Fruit fly (Drosophila melanogaster) whole organism, embryonic: Measurements from ENCODE around the gene CG11811.

Experiments used
- Adf1 ChIP-seq: fragments of 200-800 bp; sonication (Bioruptor generic); IDR thresholded peaks from 2 replicates; pipeline ENCODE4 v1.3.6; 2022; ENCODE audit warnings: missing biosample characterization, missing genetic modification characterization
- CG10209 ChIP-seq: fragments of 200-800 bp; sonication (Bioruptor generic); optimal IDR thresholded peaks from 3 replicates; lab custom pipeline; 2017; ENCODE audit warnings: missing biosample characterization, mild to moderate bottlenecking, missing genetic modification characterization, missing genetic modification reagents
- CG10267 ChIP-seq: fragments of 200-800 bp; sonication (Bioruptor generic); optimal IDR thresholded peaks from 2 replicates; lab custom pipeline; 2018; ENCODE audit warnings: missing biosample characterization, mild to moderate bottlenecking, missing genetic modification characterization, moderate library complexity
- CG11247 ChIP-seq: fragments of 200-800 bp; sonication (Bioruptor generic); IDR thresholded peaks from 2 replicates; pipeline ENCODE4 v1.3.6; 2022; ENCODE audit warnings: missing biosample characterization, missing genetic modification characterization
- CG11398 ChIP-seq: fragments of 200-800 bp; sonication (Bioruptor generic); optimal IDR thresholded peaks from 2 replicates; lab custom pipeline; 2016; ENCODE audit warnings: missing biosample characterization, missing genetic modification characterization
- CG13424 ChIP-seq: fragments of 200-800 bp; sonication (Bioruptor generic); optimal IDR thresholded peaks from 2 replicates; lab custom pipeline; 2019; ENCODE audit warnings: missing biosample characterization, mild to moderate bottlenecking, missing genetic modification characterization, moderate library complexity
- CG13894 ChIP-seq: fragments of 200-800 bp; sonication (Bioruptor generic); optimal IDR thresholded peaks from 3 replicates; lab custom pipeline; 2018; ENCODE audit warnings: missing biosample characterization, mild to moderate bottlenecking, missing genetic modification characterization, moderate library complexity
- CG14014 ChIP-seq: fragments of 200-800 bp; sonication (Bioruptor generic); IDR thresholded peaks from 2 replicates; pipeline ENCODE4 v1.3.6; 2022; ENCODE audit warnings: missing biosample characterization, missing genetic modification characterization
- CG14710 ChIP-seq: fragments of 200-800 bp; sonication (Bioruptor generic); optimal IDR thresholded peaks from 3 replicates; lab custom pipeline; 2019; ENCODE audit warnings: missing biosample characterization, mild to moderate bottlenecking, missing genetic modification characterization, moderate library complexity
- CG14860 ChIP-seq: fragments of 200-800 bp; sonication (Bioruptor generic); IDR thresholded peaks from 3 replicates; pipeline ENCODE4 v1.3.6; 2022; ENCODE audit warnings: missing biosample characterization, missing genetic modification characterization; ENCODE audit not compliant: partially characterized antibody
- CG16779 ChIP-seq: fragments of 200-800 bp; sonication (Bioruptor generic); IDR thresholded peaks from 2 replicates; pipeline ENCODE4 v1.3.6; 2022; ENCODE audit warnings: missing biosample characterization, missing genetic modification characterization
- CG16813 ChIP-seq: fragments of 200-800 bp; sonication (Bioruptor generic); IDR thresholded peaks from 3 replicates; pipeline ENCODE4 v1.3.6; 2022; ENCODE audit warnings: missing biosample characterization, missing genetic modification characterization; ENCODE audit not compliant: partially characterized antibody
- CG17186 ChIP-seq: fragments of 200-800 bp; sonication (Bioruptor generic); optimal IDR thresholded peaks from 3 replicates; lab custom pipeline; 2017; ENCODE audit warnings: missing biosample characterization, missing genetic modification reagents, missing genetic modification characterization
- CG17829 ChIP-seq: fragments of 200-800 bp; optimal IDR thresholded peaks from 2 replicates; lab custom pipeline; 2019; ENCODE audit warnings: missing biosample characterization, mild to moderate bottlenecking, missing genetic modification characterization, moderate library complexity
- CG18619 ChIP-seq: fragments of 200-800 bp; sonication (Bioruptor generic); optimal IDR thresholded peaks from 3 replicates; lab custom pipeline; 2017; ENCODE audit warnings: missing biosample characterization, mild to moderate bottlenecking, missing genetic modification characterization
- CG18764 ChIP-seq: fragments of 200-800 bp; sonication (Bioruptor generic); optimal IDR thresholded peaks from 3 replicates; lab custom pipeline; 2016; ENCODE audit warnings: missing biosample characterization, missing genetic modification characterization
- CG31441 ChIP-seq: fragments of 200-800 bp; sonication (Bioruptor generic); IDR thresholded peaks from 2 replicates; pipeline ENCODE4 v1.3.6; 2022; ENCODE audit warnings: missing biosample characterization, missing genetic modification characterization
- CG33557 ChIP-seq: fragments of 200-800 bp; sonication (Bioruptor generic); optimal IDR thresholded peaks from 2 replicates; lab custom pipeline; 2019; ENCODE audit warnings: missing biosample characterization, mild to moderate bottlenecking, missing genetic modification characterization, moderate library complexity
- CG6175 ChIP-seq: fragments of 200-800 bp; sonication (Bioruptor generic); IDR thresholded peaks from 3 replicates; pipeline ENCODE4 v1.3.6; 2022; ENCODE audit warnings: missing biosample characterization, missing genetic modification characterization
- CG6791 ChIP-seq: fragments of 200-800 bp; sonication (Bioruptor generic); IDR thresholded peaks from 3 replicates; pipeline ENCODE4 v1.3.6; 2022; ENCODE audit warnings: missing biosample characterization, missing genetic modification characterization; ENCODE audit not compliant: partially characterized antibody
- CG8765 ChIP-seq: fragments of 200-800 bp; sonication (Bioruptor generic); IDR thresholded peaks from 2 replicates; pipeline ENCODE4 v1.3.6; 2022; ENCODE audit warnings: missing biosample characterization, missing genetic modification characterization
- CG9215 ChIP-seq: fragments of 200-800 bp; sonication (Bioruptor generic); IDR thresholded peaks from 2 replicates; pipeline ENCODE4 v1.3.6; 2022; ENCODE audit warnings: missing biosample characterization, missing genetic modification characterization
- CG9437 ChIP-seq: fragments of 200-800 bp; sonication (Bioruptor generic); optimal IDR thresholded peaks from 2 replicates; lab custom pipeline; 2018; ENCODE audit warnings: missing biosample characterization, mild to moderate bottlenecking, missing genetic modification characterization
- CG9797 ChIP-seq: fragments of 200-800 bp; sonication (Bioruptor generic); optimal IDR thresholded peaks from 3 replicates; lab custom pipeline; 2018; ENCODE audit warnings: missing biosample characterization, mild to moderate bottlenecking, missing genetic modification characterization
- Dip3 ChIP-seq: fragments of 200-800 bp; sonication (Bioruptor generic); optimal IDR thresholded peaks from 3 replicates; lab custom pipeline; 2016; ENCODE audit warnings: missing biosample characterization, missing genetic modification characterization
- Hmr ChIP-seq: fragments of 200-800 bp; sonication (Bioruptor generic); optimal IDR thresholded peaks from 3 replicates; lab custom pipeline; 2017; ENCODE audit warnings: mild to moderate bottlenecking, missing biosample characterization, missing genetic modification reagents, missing genetic modification characterization
- NfI ChIP-seq: fragments of 200-800 bp; sonication (Bioruptor generic); optimal IDR thresholded peaks from 3 replicates; lab custom pipeline; 2018; ENCODE audit warnings: missing biosample characterization, mild to moderate bottlenecking, missing genetic modification characterization, moderate library complexity
- TFAM ChIP-seq: fragments of 200-800 bp; sonication (Bioruptor generic); optimal IDR thresholded peaks from 2 replicates; lab custom pipeline; 2017; ENCODE audit warnings: missing biosample characterization, missing genetic modification characterization, inconsistent platforms
- Usf ChIP-seq: fragments of 200-800 bp; sonication (Bioruptor generic); optimal IDR thresholded peaks from 2 replicates; lab custom pipeline; 2017; ENCODE audit warnings: missing genotype, missing biosample characterization, missing genetic modification characterization
- aop ChIP-seq: fragments of 200-800 bp; sonication (Bioruptor generic); IDR thresholded peaks from 2 replicates; pipeline ENCODE4 v1.3.6; 2022; ENCODE audit warnings: missing biosample characterization, missing genetic modification characterization
- caup ChIP-seq: fragments of 200-800 bp; sonication (Bioruptor generic); optimal IDR thresholded peaks from 3 replicates; lab custom pipeline; 2017; ENCODE audit warnings: missing biosample characterization, mild to moderate bottlenecking, missing genetic modification characterization, moderate library complexity; ENCODE audit not compliant: severe bottlenecking
- corto ChIP-seq: fragments of 200-800 bp; sonication (Bioruptor generic); optimal IDR thresholded peaks from 2 replicates; lab custom pipeline; 2016; ENCODE audit warnings: missing biosample characterization, mild to moderate bottlenecking, missing genetic modification characterization, moderate library complexity
- dan ChIP-seq: fragments of 200-800 bp; sonication (Bioruptor generic); IDR thresholded peaks from 2 replicates; pipeline ENCODE4 v1.3.6; 2022; ENCODE audit warnings: missing biosample characterization, missing genetic modification characterization
- dpn ChIP-seq, 2 experiments: fragments of 200-800 bp; sonication (Bioruptor generic); optimal IDR thresholded peaks; 3 replicates each; lab custom pipeline; 2016; ENCODE audit warnings: missing biosample characterization in 2 of 2, missing genetic modification characterization in 2 of 2
- eyg ChIP-seq: fragments of 200-800 bp; sonication (Bioruptor generic); optimal IDR thresholded peaks from 3 replicates; lab custom pipeline; 2016; ENCODE audit warnings: missing biosample characterization, missing genetic modification characterization
- fd3F ChIP-seq: fragments of 200-800 bp; sonication (Bioruptor generic); optimal IDR thresholded peaks from 2 replicates; lab custom pipeline; 2018; ENCODE audit warnings: missing biosample characterization, mild to moderate bottlenecking, missing genetic modification characterization, moderate library complexity
- grau ChIP-seq: fragments of 200-800 bp; optimal IDR thresholded peaks from 3 replicates; lab custom pipeline; 2019; ENCODE audit warnings: missing biosample characterization, mild to moderate bottlenecking, missing genetic modification characterization, moderate library complexity
- jumu ChIP-seq: fragments of 200-800 bp; sonication (Bioruptor generic); optimal IDR thresholded peaks from 3 replicates; lab custom pipeline; 2016; ENCODE audit warnings: missing biosample characterization, missing genetic modification characterization
- lab ChIP-seq: fragments of 200-800 bp; sonication (Bioruptor generic); optimal IDR thresholded peaks from 3 replicates; lab custom pipeline; 2017; ENCODE audit warnings: missing biosample characterization, missing genetic modification characterization, mild to moderate bottlenecking, moderate library complexity, missing genetic modification reagents
- oc ChIP-seq: fragments of 200-800 bp; sonication (Bioruptor generic); optimal IDR thresholded peaks from 2 replicates; lab custom pipeline; 2018; ENCODE audit warnings: missing biosample characterization, mild to moderate bottlenecking, missing genetic modification characterization, moderate library complexity
- row ChIP-seq: fragments of 200-800 bp; sonication (Bioruptor generic); IDR thresholded peaks from 3 replicates; pipeline ENCODE4 v1.3.6; 2022; ENCODE audit warnings: missing biosample characterization, missing genetic modification characterization
- sim ChIP-seq: fragments of 200-800 bp; sonication (Bioruptor generic); IDR thresholded peaks from 2 replicates; pipeline ENCODE4 v1.3.6; 2022; ENCODE audit warnings: missing biosample characterization, missing genetic modification characterization
- slbo ChIP-seq: fragments of 200-800 bp; sonication (Bioruptor generic); IDR thresholded peaks from 2 replicates; pipeline ENCODE4 v1.3.6; 2022; ENCODE audit warnings: missing biosample characterization, missing genetic modification characterization
- slou ChIP-seq: fragments of 200-800 bp; sonication (Bioruptor generic); optimal IDR thresholded peaks from 3 replicates; lab custom pipeline; 2016; ENCODE audit warnings: missing biosample characterization, missing genetic modification characterization
- slp2 ChIP-seq: fragments of 200-800 bp; sonication (Bioruptor generic); optimal IDR thresholded peaks from 2 replicates; lab custom pipeline; 2016; ENCODE audit warnings: missing biosample characterization, missing genetic modification characterization
- sqz ChIP-seq: fragments of 200-800 bp; sonication (Bioruptor generic); optimal IDR thresholded peaks from 3 replicates; lab custom pipeline; 2018; ENCODE audit warnings: missing biosample characterization, mild to moderate bottlenecking, missing genetic modification characterization
- tap ChIP-seq: fragments of 200-800 bp; optimal IDR thresholded peaks from 3 replicates; lab custom pipeline; 2019; ENCODE audit warnings: missing biosample characterization, mild to moderate bottlenecking, missing genetic modification characterization, moderate library complexity
- tx ChIP-seq: fragments of 200-800 bp; sonication (Bioruptor generic); optimal IDR thresholded peaks from 2 replicates; lab custom pipeline; 2016; ENCODE audit warnings: missing biosample characterization, missing genetic modification characterization
- usp ChIP-seq: fragments of >200 bp; optimal IDR thresholded peaks from 2 replicates; lab custom pipeline; 2017; ENCODE audit warnings: missing biosample characterization, missing genetic modification characterization
- wdn ChIP-seq: fragments of 200-800 bp; sonication (Bioruptor generic); IDR thresholded peaks from 2 replicates; pipeline ENCODE4 v1.3.6; 2022; ENCODE audit warnings: missing biosample characterization, missing genetic modification characterization
- zf30C ChIP-seq: fragments of 200-800 bp; sonication (Bioruptor generic); optimal IDR thresholded peaks from 3 replicates; lab custom pipeline; 2018; ENCODE audit warnings: missing biosample characterization, mild to moderate bottlenecking, missing genetic modification characterization

Gene CG11811

DNA sequence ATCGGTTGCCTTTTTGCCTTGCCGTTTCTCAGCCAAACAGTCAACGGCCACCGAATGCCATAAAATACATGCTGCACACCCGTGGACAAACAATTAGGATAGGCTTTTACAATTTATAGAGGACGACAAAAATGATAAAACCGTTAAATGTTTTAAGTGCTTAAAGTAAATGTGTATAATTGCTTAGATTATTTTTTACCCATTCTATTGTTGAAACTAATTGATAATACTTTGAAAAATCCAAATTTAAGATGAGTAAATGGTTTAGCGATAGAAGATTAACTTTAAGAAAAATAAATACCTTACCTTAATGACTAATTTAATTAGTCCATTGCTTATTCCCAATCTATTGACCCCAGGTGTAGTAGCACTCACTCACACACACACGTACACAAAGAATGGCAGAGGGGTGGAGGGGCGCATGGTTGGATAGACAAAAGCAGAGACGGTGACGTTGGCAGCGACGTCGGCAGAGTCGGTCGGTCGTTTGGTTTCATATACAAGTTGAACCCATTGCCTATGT lies 12.2 kb upstream of the CG11811 start (continued):
- TF ChIP-seq slp2 (GFP tag; lab: Kevin White, UChicago) (peak; percentile 92), eyg (peak; percentile 76), lab (GFP tag; lab: Kevin White, UChicago) (peak; percentile 96), dpn (GFP tag; optimal IDR thresholded peaks at IDR 0.05; lab: Kevin White, UChicago) (peak; percentile 88 to 90), CG33557 (GFP tag; lab: Kevin White, UChicago) (peak; percentile 91), CG13424 (tag; lab: Kevin White, UChicago) (peak; percentile 96), tap (peak; percentile 93), CG10209 (GFP tag; lab: Kevin White, UChicago) (peak; percentile 96), wdn (peak; percentile 91), CG14710 (tag; lab: Kevin White, UChicago) (peak; percentile 95), dan (GFP tag; lab: Robert Waterston, UW) (no peak; the same call in 1 of the 2 replicates), row (peak; percentile 97), CG6175 (GFP tag; lab: Robert Waterston, UW) (peak; percentile 79; the same call in 2 of the 3 replicates), CG14860 (GFP tag; lab: Robert Waterston, UW) (no peak), CG16813 (GFP tag; lab: Robert Waterston, UW) (no peak), Usf (GFP tag; lab: Kevin White, UChicago) (peak; percentile 80), CG13894 (tag; lab: Kevin White, UChicago) (peak; percentile 93), CG17829 (tag; lab: Kevin White, UChicago) (peak; percentile 98), slou (GFP tag; lab: Kevin White, UChicago) (peak; percentile 72), TFAM (peak; percentile 65), usp (GFP tag; lab: Kevin White, UChicago) (no peak), Hmr (GFP tag; lab: Kevin White, UChicago) (peak; percentile 98), zf30C (no peak), CG16779 (peak; percentile 55; the same call in 1 of the 2 replicates), NfI (GFP tag; lab: Kevin White, UChicago) (peak; percentile 91), CG11247 (GFP tag; lab: Robert Waterston, UW) (peak; percentile 83), oc (peak; percentile 92), CG8765 (GFP tag; lab: Robert Waterston, UW) (peak; percentile 81), fd3F (GFP tag; lab: Kevin White, UChicago) (peak; percentile 86), caup (GFP tag; lab: Kevin White, UChicago) (peak; percentile 94), CG9797 (GFP tag; lab: Kevin White, UChicago) (peak; percentile 42), CG6791 (no peak), grau (tag; lab: Kevin White, UChicago) (peak; percentile 95)

DNA sequence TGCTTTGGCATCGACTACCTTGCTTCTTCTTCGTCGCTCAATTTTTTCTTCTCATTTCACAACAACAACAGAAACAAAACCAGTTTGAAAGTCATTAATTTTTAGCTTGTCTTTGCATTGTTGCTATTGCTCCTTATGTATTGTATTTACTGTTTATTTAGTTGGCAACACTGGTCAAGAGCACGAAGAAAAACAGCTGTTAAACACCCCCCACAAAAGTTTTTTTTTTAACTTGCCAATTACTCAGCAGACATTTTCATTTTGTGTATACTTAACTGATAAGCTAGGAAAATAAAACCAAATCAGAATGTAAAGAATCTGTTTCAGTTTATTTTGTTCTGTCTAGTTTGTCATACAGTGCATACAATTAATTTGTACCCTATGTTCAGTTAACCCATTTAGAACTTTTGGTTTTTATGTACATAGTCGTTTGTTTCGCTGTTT lies 11.1 kb upstream of the CG11811 start:
- TF ChIP-seq tx (GFP tag; lab: Kevin White, UChicago) (peak; percentile 9), sim (no peak), corto (GFP tag; lab: Kevin White, UChicago) (no peak), Adf1 (GFP tag; lab: Robert Waterston, UW) (no peak), Dip3 (GFP tag; lab: Kevin White, UChicago) (no peak), aop (no peak), fd3F (GFP tag; lab: Kevin White, UChicago) (peak; percentile 40), CG10267 (tag; lab: Kevin White, UChicago) (no peak), sqz (GFP tag; lab: Kevin White, UChicago) (peak; percentile 47), CG14014 (GFP tag; lab: Robert Waterston, UW) (0 out of 2 replicates have a peak, but pooled peaks have one; percentile 6), CG18764 (GFP tag; lab: Kevin White, UChicago) (no peak), slbo (0 out of 2 replicates have a peak, but pooled peaks have one; percentile 12), jumu (GFP tag; lab: Kevin White, UChicago) (no peak), CG11398 (no peak), CG9215 (GFP tag; lab: Robert Waterston, UW) (no peak), CG9437 (GFP tag; lab: Kevin White, UChicago) (no peak), CG17186 (GFP tag; lab: Kevin White, UChicago) (no peak), CG18619 (GFP tag; lab: Kevin White, UChicago) (peak; percentile 20), CG31441 (GFP tag; lab: Robert Waterston, UW) (peak; percentile 42)
